Worm (Caenorhabditis elegans) whole organism, mixed stage, embryonic: ENCODE measurements around the gene nhr-67.

ENCODE experiments used
- M03D4.4 ChIP-seq: sonication (generic microtip); optimal IDR thresholded peaks from 2 replicates; lab custom pipeline; 2017; ENCODE audit warnings: mild to moderate bottlenecking, missing genetic modification characterization, missing compliant biosample characterization
- bed-3 ChIP-seq: fragments of 200-800 bp; sonication (Bioruptor generic); optimal IDR thresholded peaks from 3 replicates; lab custom pipeline; 2018; ENCODE audit warnings: mild to moderate bottlenecking, missing genetic modification characterization, moderate library complexity, missing compliant biosample characterization
- blmp-1 ChIP-seq: fragments of 150-350 bp; optimal IDR thresholded peaks from 2 replicates; lab custom pipeline; 2014; ENCODE audit warnings: missing biosample characterization, missing genetic modification characterization
- ceh-39 ChIP-seq: fragments of 150-350 bp; optimal IDR thresholded peaks from 2 replicates; lab custom pipeline; 2014; ENCODE audit warnings: missing biosample characterization, missing genetic modification characterization
- ceh-83 ChIP-seq: fragments of 200-800 bp; sonication (Bioruptor generic); optimal IDR thresholded peaks from 2 replicates; lab custom pipeline; 2018; ENCODE audit warnings: mild to moderate bottlenecking, missing genetic modification characterization, missing compliant biosample characterization
- ces-1 ChIP-seq: fragments of 150-350 bp; optimal IDR thresholded peaks from 2 replicates; lab custom pipeline; 2014; ENCODE audit warnings: missing biosample characterization, missing genetic modification reagents, missing genetic modification characterization
- drap-1 ChIP-seq: fragments of 200-800 bp; sonication (Bioruptor generic); optimal IDR thresholded peaks from 3 replicates; lab custom pipeline; 2018; ENCODE audit warnings: mild to moderate bottlenecking, missing genetic modification characterization, missing compliant biosample characterization
- elt-3 ChIP-seq: fragments of 150-350 bp; optimal IDR thresholded peaks from 2 replicates; lab custom pipeline; 2014; ENCODE audit warnings: missing biosample characterization, missing genetic modification characterization
- flh-1 ChIP-seq: fragments of 200-800 bp; sonication (Bioruptor generic); optimal IDR thresholded peaks from 2 replicates; lab custom pipeline; 2018; ENCODE audit warnings: mild to moderate bottlenecking, missing genetic modification characterization, moderate library complexity, missing compliant biosample characterization
- hlh-1 ChIP-seq: fragments of 150-350 bp; optimal IDR thresholded peaks from 2 replicates; lab custom pipeline; 2014; ENCODE audit warnings: missing biosample characterization, missing genetic modification reagents, missing genetic modification characterization
- lin-13 ChIP-seq: fragments of 150-350 bp; optimal IDR thresholded peaks from 2 replicates; lab custom pipeline; 2014; ENCODE audit warnings: missing biosample characterization, missing genetic modification characterization
- lin-32 ChIP-seq: fragments of 200-800 bp; sonication (Bioruptor generic); optimal IDR thresholded peaks from 2 replicates; lab custom pipeline; 2018; ENCODE audit warnings: mild to moderate bottlenecking, missing genetic modification characterization, missing compliant biosample characterization
- lsy-2 ChIP-seq: fragments of 150-350 bp; optimal IDR thresholded peaks from 2 replicates; lab custom pipeline; 2014; ENCODE audit warnings: missing biosample characterization, missing genetic modification characterization
- mab-5 ChIP-seq: fragments of 150-350 bp; optimal IDR thresholded peaks from 2 replicates; lab custom pipeline; 2014; ENCODE audit warnings: missing biosample characterization, missing genetic modification characterization
- mep-1 ChIP-seq: fragments of 150-350 bp; optimal IDR thresholded peaks from 2 replicates; lab custom pipeline; 2017; ENCODE audit warnings: missing biosample characterization, missing genetic modification reagents, missing genetic modification characterization, inconsistent platforms
- mls-2 ChIP-seq: sonication (generic microtip); optimal IDR thresholded peaks from 2 replicates; lab custom pipeline; 2016; ENCODE audit warnings: mild to moderate bottlenecking, missing genetic modification characterization, moderate library complexity, missing compliant biosample characterization
- nhr-12 ChIP-seq: fragments of 150-350 bp; optimal IDR thresholded peaks from 2 replicates; lab custom pipeline; 2014; ENCODE audit warnings: missing biosample characterization, missing genetic modification characterization
- nhr-2 ChIP-seq: fragments of 150-350 bp; optimal IDR thresholded peaks from 2 replicates; lab custom pipeline; 2014; ENCODE audit warnings: missing biosample characterization, missing genetic modification characterization
- nhr-237 ChIP-seq: fragments of 150-350 bp; optimal IDR thresholded peaks from 2 replicates; lab custom pipeline; 2014; ENCODE audit warnings: missing biosample characterization, missing genetic modification characterization
- nhr-28 ChIP-seq: fragments of 150-350 bp; optimal IDR thresholded peaks from 2 replicates; lab custom pipeline; 2014; ENCODE audit warnings: missing biosample characterization, missing genetic modification characterization
- pha-4 ChIP-seq: fragments of 150-350 bp; optimal IDR thresholded peaks from 2 replicates; lab custom pipeline; 2018; ENCODE audit warnings: missing biosample characterization, missing genetic modification reagents, missing genetic modification characterization
- sem-2 ChIP-seq: fragments of 200-800 bp; sonication (Bioruptor generic); optimal IDR thresholded peaks from 2 replicates; lab custom pipeline; 2018; ENCODE audit warnings: mild to moderate bottlenecking, missing genetic modification characterization, missing compliant biosample characterization
- snpc-4 ChIP-seq: fragments of 150-350 bp; optimal IDR thresholded peaks from 2 replicates; lab custom pipeline; 2014; ENCODE audit warnings: missing biosample characterization, missing genetic modification characterization
- sptf-1 ChIP-seq: sonication (generic microtip); optimal IDR thresholded peaks from 2 replicates; lab custom pipeline; 2017; ENCODE audit warnings: mild to moderate bottlenecking, missing genetic modification characterization, moderate library complexity, missing compliant biosample characterization
- tbx-8 ChIP-seq: fragments of 200-800 bp; sonication (Bioruptor generic); optimal IDR thresholded peaks from 2 replicates; lab custom pipeline; 2018; ENCODE audit warnings: mild to moderate bottlenecking, missing genetic modification characterization, moderate library complexity, missing compliant biosample characterization
- unc-120 ChIP-seq: sonication (generic microtip); optimal IDR thresholded peaks from 2 replicates; lab custom pipeline; 2017; ENCODE audit warnings: missing genetic modification characterization, missing compliant biosample characterization; ENCODE audit not compliant: poor library complexity, severe bottlenecking
- unc-62 ChIP-seq: fragments of 150-350 bp; optimal IDR thresholded peaks from 2 replicates; lab custom pipeline; 2014; ENCODE audit warnings: missing biosample characterization, missing genetic modification reagents, missing genetic modification characterization
- zip-8 ChIP-seq: fragments of 150-350 bp; optimal IDR thresholded peaks from 2 replicates; lab custom pipeline; 2014; ENCODE audit warnings: missing biosample characterization, missing genetic modification characterization
- ztf-11 ChIP-seq: fragments of 150-350 bp; optimal IDR thresholded peaks from 2 replicates; lab custom pipeline; 2014; ENCODE audit warnings: missing biosample characterization, missing genetic modification characterization

The nhr-67 gene

ce11 chrIV:11176967-11177366, 7.4 kb downstream of the nhr-67 start, which contains the start of gene rap-3:
rap-3 (plus strand) TSS chrIV:11177267.
- TF ChIP-seq hlh-1 (tag; lab: Kevin White, UChicago) (no peak), ceh-83 (GFP tag; lab: Kevin White, UChicago) (no peak), mls-2 (no peak), sptf-1 (no peak), tbx-8 (GFP tag; lab: Kevin White, UChicago) (no peak), sem-2 (GFP tag; lab: Kevin White, UChicago) (no peak), unc-120 (tag; lab: Kevin White, UChicago) (no peak)

DNA sequence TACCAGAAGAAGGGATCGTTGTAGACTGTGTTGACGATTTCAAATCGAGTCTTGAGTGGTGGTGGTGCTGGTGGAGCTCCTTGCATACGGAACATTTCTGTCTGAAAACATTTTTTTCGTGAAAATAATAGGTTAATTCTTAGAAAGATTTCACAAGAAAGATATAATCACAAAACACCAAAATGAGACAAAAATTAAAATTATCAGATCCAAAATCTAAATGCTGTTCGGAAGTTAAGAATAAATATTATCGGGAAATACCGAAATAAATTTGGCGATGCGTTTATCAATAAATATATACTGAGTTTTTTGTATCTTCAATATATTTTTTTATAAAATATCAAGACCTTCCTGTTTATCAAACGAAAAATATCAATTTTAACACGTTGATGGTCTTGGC, 8.9 kb downstream of the nhr-67 start, which contains the start of gene C08F8.9:
C08F8.9 (minus strand) TSS at position 101 of the 400 bp plus-strand sequence.
- no peak for TF ChIP-seq flh-1 (GFP tag; lab: Kevin White, UChicago)
- TF ChIP-seq pha-4 (tag; lab: Kevin White, UChicago): no peak

ce11 chrIV:11179123-11179740, 9.7 kb downstream of the nhr-67 start, which contains the start of gene cpt-2:
cpt-2 (plus strand) TSS chrIV:11179645.
- TF ChIP-seq lsy-2 (tag; lab: Kevin White, UChicago) (peak; percentile 17), pha-4 (tag; lab: Kevin White, UChicago) (peak; percentile 25), mep-1 (tag; lab: Kevin White, UChicago) (peak; percentile 4), lin-13 (tag; lab: Kevin White, UChicago) (peak; percentile 64), ces-1 (GFP tag; lab: Kevin White, UChicago) (peak; percentile 36), nhr-237 (tag; lab: Kevin White, UChicago) (peak; percentile 17), elt-3 (tag; lab: Kevin White, UChicago) (peak; percentile 28), unc-62 (GFP tag; lab: Kevin White, UChicago) (peak; percentile 36)

DNA sequence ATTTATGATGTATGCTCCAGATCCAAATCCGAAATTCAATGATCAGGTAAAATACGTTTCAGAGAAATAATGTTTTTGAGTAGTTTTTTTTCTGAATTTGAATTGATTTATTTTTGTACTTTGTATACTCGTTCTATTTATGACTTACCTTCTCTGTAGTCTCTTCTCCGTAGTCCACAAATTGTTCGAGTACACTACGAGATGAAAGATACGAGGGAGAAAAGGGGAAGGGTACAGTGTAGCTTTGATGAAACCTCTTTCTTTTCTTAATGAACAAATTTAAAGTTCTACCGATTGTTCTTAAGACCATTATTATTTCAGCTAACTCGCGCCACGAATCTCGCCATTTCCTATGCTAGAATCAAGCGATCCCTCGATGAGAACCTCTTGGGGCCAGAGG, 10.5 kb downstream of the nhr-67 start:
- TF ChIP-seq pha-4 (tag; lab: Kevin White, UChicago) (no peak), drap-1 (GFP tag; lab: Kevin White, UChicago) (no peak), ceh-83 (GFP tag; lab: Kevin White, UChicago) (no peak), unc-62 (GFP tag; lab: Kevin White, UChicago) (no peak), ztf-11 (tag; lab: Kevin White, UChicago) (no peak), bed-3 (GFP tag; lab: Kevin White, UChicago) (no peak), sptf-1 (no peak), tbx-8 (GFP tag; lab: Kevin White, UChicago) (no peak), lsy-2 (tag; lab: Kevin White, UChicago) (no peak), nhr-237 (tag; lab: Kevin White, UChicago) (no peak), nhr-12 (tag; lab: Kevin White, UChicago) (no peak), elt-3 (tag; lab: Kevin White, UChicago) (no peak), hlh-1 (tag; lab: Kevin White, UChicago) (no peak), ces-1 (GFP tag; lab: Kevin White, UChicago) (no peak), ceh-39 (tag; lab: Kevin White, UChicago) (no peak), flh-1 (GFP tag; lab: Kevin White, UChicago) (no peak), mab-5 (tag; lab: Kevin White, UChicago) (no peak), nhr-2 (tag; lab: Kevin White, UChicago) (no peak), unc-120 (tag; lab: Kevin White, UChicago) (no peak)

- TF ChIP-seq snpc-4 (no peak), mep-1 (tag; lab: Kevin White, UChicago) (no peak), blmp-1 (tag; lab: Kevin White, UChicago) (no peak), nhr-28 (tag; lab: Kevin White, UChicago) (no peak), drap-1 (GFP tag; lab: Kevin White, UChicago) (no peak), ztf-11 (tag; lab: Kevin White, UChicago) (no peak), sem-2 (GFP tag; lab: Kevin White, UChicago) (no peak), lsy-2 (tag; lab: Kevin White, UChicago) (no peak), lin-32 (GFP tag; lab: Kevin White, UChicago) (no peak)
- TF ChIP-seq, all 35 proteins: peak for 0
These were observed 13.5 kb downstream of the nhr-67 start, which contains the start of gene prx-14 for ce11 chrIV:11183013-11183412. prx-14 (plus strand) TSS chrIV:11183132.

ce11 chrIV:11183991-11184390, 14.4 kb downstream of the nhr-67 start, which contains the start of gene nuaf-3:
nuaf-3 (plus strand) TSS chrIV:11184291.
- no peak for TF ChIP-seq blmp-1 (tag; lab: Kevin White, UChicago)
- no peak for TF ChIP-seq ztf-11 (tag; lab: Kevin White, UChicago)
- no peak for TF ChIP-seq zip-8 (tag; lab: Kevin White, UChicago)
- no peak for TF ChIP-seq unc-62 (GFP tag; lab: Kevin White, UChicago)
- no peak for TF ChIP-seq M03D4.4 (tag; lab: Kevin White, UChicago)
- no peak for TF ChIP-seq unc-120 (tag; lab: Kevin White, UChicago)
- no peak for TF ChIP-seq elt-3 (tag; lab: Kevin White, UChicago)
- no peak for TF ChIP-seq mls-2
- no peak for TF ChIP-seq nhr-28 (tag; lab: Kevin White, UChicago)
